Worm (Caenorhabditis elegans) whole organism, L1 larva: ENCODE results near the gene znf-622.

Experiments used
- grh-1 ChIP-seq: fragments of 200-800 bp; sonication (Bioruptor generic); IDR thresholded peaks from 2 replicates; pipeline ENCODE4 v1.3.6; 2022; ENCODE audit warnings: missing genetic modification reagents, missing genetic modification characterization, missing compliant biosample characterization
- nhr-12 ChIP-seq: sonication (generic microtip); optimal IDR thresholded peaks from 2 replicates; lab custom pipeline; 2017; ENCODE audit warnings: missing biosample characterization, missing genetic modification characterization
- nhr-19 ChIP-seq: fragments of 200-800 bp; sonication (Bioruptor generic); conservative IDR thresholded peaks from 2 replicates; pipeline ENCODE4 v1.3.6; 2022; ENCODE audit warnings: missing genetic modification characterization, missing compliant biosample characterization
- nhr-76 ChIP-seq: sonication (generic microtip); optimal IDR thresholded peaks from 2 replicates; lab custom pipeline; 2017; ENCODE audit warnings: missing biosample characterization, missing genetic modification characterization
- unc-62 ChIP-seq: fragments of 150-350 bp; optimal IDR thresholded peaks from 2 replicates; lab custom pipeline; 2014; ENCODE audit warnings: missing biosample characterization, missing genetic modification reagents, missing genetic modification characterization

DNA sequence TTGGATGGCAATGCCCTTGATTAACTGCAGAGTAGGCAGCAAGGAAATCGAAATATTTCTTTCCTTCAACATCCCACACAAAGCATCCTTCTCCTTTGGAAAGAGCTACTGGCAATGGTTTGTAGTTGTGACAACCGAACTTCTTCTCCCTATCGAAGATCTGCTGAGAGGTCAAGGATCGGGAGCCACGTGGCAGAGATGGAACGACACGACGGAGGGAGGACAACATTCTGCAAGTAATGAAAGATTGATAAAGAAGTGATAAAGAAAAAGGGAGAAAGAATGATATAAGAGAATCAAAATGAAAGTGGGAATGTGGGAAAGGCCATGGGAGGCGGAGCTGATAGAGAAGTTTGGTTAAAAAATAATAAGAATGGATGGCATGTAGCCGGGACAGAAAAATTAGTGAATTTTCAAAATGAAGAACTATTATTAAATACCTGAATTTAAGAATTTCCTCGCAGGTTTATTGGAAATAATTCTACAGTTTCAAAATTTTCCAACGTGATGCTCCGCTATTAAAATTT lies 14.3 kb downstream of the znf-622 start, which contains the start of gene oatr-1:
- TF ChIP-seq nhr-76 (tag; lab: Kevin White, UChicago) (no peak), nhr-12 (tag; lab: Kevin White, UChicago) (no peak), unc-62 (no peak), grh-1 (GFP tag; lab: Robert Waterston, UW) (no peak), nhr-19 (GFP tag; lab: Robert Waterston, UW) (no peak)
